Fruit fly (Drosophila melanogaster) whole organism, embryonic: ENCODE results near the gene Tbcc.

Experiments used
- Bdp1 ChIP-seq: fragments of 200-800 bp; sonication (Bioruptor generic); optimal IDR thresholded peaks from 3 replicates; lab custom pipeline; 2016; ENCODE audit warnings: missing biosample characterization, missing genetic modification characterization
- CG11456 ChIP-seq: fragments of 200-800 bp; sonication (Bioruptor generic); IDR thresholded peaks from 3 replicates; pipeline ENCODE4 v1.3.6; 2022; ENCODE audit warnings: missing biosample characterization, missing genetic modification characterization
- CG12391 ChIP-seq: fragments of 200-800 bp; sonication (Bioruptor generic); optimal IDR thresholded peaks from 3 replicates; lab custom pipeline; 2018; ENCODE audit warnings: missing biosample characterization, mild to moderate bottlenecking, missing genetic modification characterization, moderate library complexity
- CG12942 ChIP-seq: fragments of 200-800 bp; sonication (Bioruptor generic); optimal IDR thresholded peaks from 3 replicates; lab custom pipeline; 2016; ENCODE audit warnings: missing biosample characterization, missing genetic modification characterization
- CG1529 ChIP-seq: fragments of 200-800 bp; sonication (Bioruptor generic); optimal IDR thresholded peaks from 3 replicates; lab custom pipeline; 2018; ENCODE audit warnings: missing biosample characterization, missing genetic modification characterization
- CG1603 ChIP-seq: fragments of 200-800 bp; sonication (Bioruptor generic); optimal IDR thresholded peaks from 2 replicates; lab custom pipeline; 2019; ENCODE audit warnings: missing biosample characterization, mild to moderate bottlenecking, missing genetic modification characterization, moderate library complexity
- CG16815 ChIP-seq: fragments of 200-800 bp; sonication (Bioruptor generic); optimal IDR thresholded peaks from 3 replicates; lab custom pipeline; 2017; ENCODE audit warnings: missing biosample characterization, mild to moderate bottlenecking, missing genetic modification characterization
- CG17612 ChIP-seq: fragments of 200-800 bp; sonication (Bioruptor generic); IDR thresholded peaks from 2 replicates; pipeline ENCODE4 v1.3.6; 2022; ENCODE audit warnings: missing biosample characterization, missing genetic modification characterization
- CG17802 ChIP-seq: fragments of 200-800 bp; sonication (Bioruptor generic); optimal IDR thresholded peaks from 2 replicates; lab custom pipeline; 2018; ENCODE audit warnings: missing biosample characterization, mild to moderate bottlenecking, missing genetic modification characterization, moderate library complexity
- CG18764 ChIP-seq: fragments of 200-800 bp; sonication (Bioruptor generic); optimal IDR thresholded peaks from 3 replicates; lab custom pipeline; 2016; ENCODE audit warnings: missing biosample characterization, missing genetic modification characterization
- CG2199 ChIP-seq: fragments of 200-800 bp; sonication (Bioruptor generic); IDR thresholded peaks from 3 replicates; pipeline ENCODE4 v1.3.6; 2022; ENCODE audit warnings: missing biosample characterization, missing genetic modification characterization
- CG32767 ChIP-seq: fragments of 200-800 bp; sonication (Bioruptor generic); IDR thresholded peaks from 2 replicates; pipeline ENCODE4 v1.3.6; 2022; ENCODE audit warnings: missing biosample characterization, missing genetic modification characterization
- CG3726 ChIP-seq: fragments of 200-800 bp; sonication (Bioruptor generic); IDR thresholded peaks from 3 replicates; pipeline ENCODE4, ENCODE4 v1.3.6; 2022; ENCODE audit warnings: missing biosample characterization, missing genetic modification characterization
- CG7357 ChIP-seq: fragments of 200-800 bp; sonication (Bioruptor generic); IDR thresholded peaks from 3 replicates; pipeline ENCODE4 v1.3.6; 2022; ENCODE audit warnings: missing biosample characterization, missing genetic modification characterization
- CG8290 ChIP-seq, 3 experiments: fragments of 200-800 bp; sonication (Bioruptor generic); optimal IDR thresholded peaks; 2 replicates each; lab custom pipeline; 2016 to 2019; ENCODE audit warnings: missing biosample characterization in 3 of 3, missing genetic modification characterization in 3 of 3, mild to moderate bottlenecking in 2 of 3, moderate library complexity in 1 of 3
- CG8765 ChIP-seq: fragments of 200-800 bp; sonication (Bioruptor generic); IDR thresholded peaks from 2 replicates; pipeline ENCODE4 v1.3.6; 2022; ENCODE audit warnings: missing biosample characterization, missing genetic modification characterization
- CHES-1-like ChIP-seq: fragments of 200-800 bp; sonication (Bioruptor generic); optimal IDR thresholded peaks from 2 replicates; lab custom pipeline; 2016; ENCODE audit warnings: missing biosample characterization, missing genetic modification characterization
- Elba2 ChIP-seq: fragments of 200-800 bp; sonication (Bioruptor generic); optimal IDR thresholded peaks from 3 replicates; lab custom pipeline; 2016; ENCODE audit warnings: missing biosample characterization, missing genetic modification characterization
- Fer3 ChIP-seq: fragments of 200-800 bp; sonication (Bioruptor generic); optimal IDR thresholded peaks from 2 replicates; lab custom pipeline; 2018; ENCODE audit warnings: missing biosample characterization, mild to moderate bottlenecking, missing genetic modification characterization, moderate library complexity
- GATAe ChIP-seq: fragments of 200-800 bp; sonication (Bioruptor generic); conservative IDR thresholded peaks from 2 replicates; pipeline ENCODE4 v1.3.6; 2022; ENCODE audit warnings: missing biosample characterization, missing genetic modification characterization
- HLH4C ChIP-seq: fragments of 200-800 bp; sonication (Bioruptor generic); IDR thresholded peaks from 3 replicates; pipeline ENCODE4 v1.3.6; 2022; ENCODE audit warnings: missing biosample characterization, missing genetic modification characterization; ENCODE audit not compliant: partially characterized antibody
- Hsf ChIP-seq: fragments of 200-800 bp; sonication (Bioruptor generic); optimal IDR thresholded peaks from 3 replicates; lab custom pipeline; 2016; ENCODE audit warnings: missing biosample characterization, missing genetic modification characterization
- Med ChIP-seq: fragments of 200-800 bp; sonication (Bioruptor generic); peaks from one replicate; lab custom pipeline; 2016; ENCODE audit warnings: missing biosample characterization, missing genetic modification characterization, mild to moderate bottlenecking, inconsistent platforms, moderate library complexity
- NC2β ChIP-seq: fragments of 200-800 bp; sonication (Bioruptor generic); optimal IDR thresholded peaks from 2 replicates; lab custom pipeline; 2016; ENCODE audit warnings: missing biosample characterization, missing genetic modification characterization
- NfI ChIP-seq: fragments of 200-800 bp; sonication (Bioruptor generic); optimal IDR thresholded peaks from 3 replicates; lab custom pipeline; 2018; ENCODE audit warnings: missing biosample characterization, mild to moderate bottlenecking, missing genetic modification characterization, moderate library complexity
- Scr ChIP-seq: fragments of 200-800 bp; sonication (Bioruptor generic); IDR thresholded peaks from 2 replicates; pipeline ENCODE4 v1.3.6; 2022; ENCODE audit warnings: missing biosample characterization, missing genetic modification characterization; ENCODE audit not compliant: partially characterized antibody
- Stat92E ChIP-seq, 3 experiments: fragments of >200 bp in 2 of 3; fragments of 200-800 bp in 1 of 3; sonication (Bioruptor generic) in 1 of 3; optimal IDR thresholded peaks; 2 replicates each; lab custom pipeline; 2017 to 2019; ENCODE audit warnings: missing biosample characterization in 3 of 3, missing genetic modification characterization in 3 of 3, mild to moderate bottlenecking in 1 of 3, moderate library complexity in 1 of 3
- Vsx1 ChIP-seq: fragments of 200-800 bp; sonication (Bioruptor generic); optimal IDR thresholded peaks from 2 replicates; lab custom pipeline; 2017; ENCODE audit warnings: missing biosample characterization, mild to moderate bottlenecking, missing genetic modification characterization, missing genetic modification reagents
- ap ChIP-seq: fragments of 200-800 bp; sonication (Bioruptor generic); IDR thresholded peaks from 2 replicates; pipeline ENCODE4 v1.3.6; 2022; ENCODE audit warnings: missing biosample characterization, missing genetic modification characterization
- fd64A ChIP-seq: fragments of 200-800 bp; sonication (Bioruptor generic); optimal IDR thresholded peaks from 3 replicates; lab custom pipeline; 2018; ENCODE audit warnings: missing biosample characterization, mild to moderate bottlenecking, missing genetic modification characterization
- grau ChIP-seq: fragments of 200-800 bp; optimal IDR thresholded peaks from 3 replicates; lab custom pipeline; 2019; ENCODE audit warnings: missing biosample characterization, mild to moderate bottlenecking, missing genetic modification characterization, moderate library complexity
- gro ChIP-seq: fragments of 200-800 bp; sonication (Bioruptor generic); optimal IDR thresholded peaks from 2 replicates; lab custom pipeline; 2016; ENCODE audit warnings: missing biosample characterization, missing genetic modification characterization
- ham ChIP-seq: fragments of 200-800 bp; sonication (Bioruptor generic); IDR thresholded peaks from 2 replicates; pipeline ENCODE4 v1.3.6; 2022; ENCODE audit warnings: missing biosample characterization, missing genetic modification characterization
- hbn ChIP-seq: fragments of 200-800 bp; sonication (Bioruptor generic); IDR thresholded peaks from 2 replicates; pipeline ENCODE4 v1.3.6; 2022; ENCODE audit warnings: missing biosample characterization, missing genetic modification characterization; ENCODE audit not compliant: partially characterized antibody
- jigr1 ChIP-seq: fragments of 200-800 bp; sonication (Bioruptor generic); IDR thresholded peaks from 3 replicates; pipeline ENCODE4 v1.3.6; 2022; ENCODE audit warnings: missing biosample characterization, missing genetic modification characterization
- jumu ChIP-seq: fragments of 200-800 bp; sonication (Bioruptor generic); optimal IDR thresholded peaks from 3 replicates; lab custom pipeline; 2016; ENCODE audit warnings: missing biosample characterization, missing genetic modification characterization
- kah ChIP-seq: fragments of 200-800 bp; sonication (Bioruptor generic); optimal IDR thresholded peaks from 2 replicates; lab custom pipeline; 2018; ENCODE audit warnings: missing biosample characterization, mild to moderate bottlenecking, missing genetic modification characterization
- lola ChIP-seq, 3 experiments: fragments of >200 bp in 2 of 3; fragments of 200-800 bp in 1 of 3; sonication (Bioruptor generic) in 1 of 3; optimal IDR thresholded peaks; 2 replicates each; lab custom pipeline; 2017 to 2019; ENCODE audit warnings: missing biosample characterization in 3 of 3, missing genetic modification characterization in 3 of 3, mild to moderate bottlenecking in 1 of 3, moderate library complexity in 1 of 3
- maf-S ChIP-seq: fragments of 200-800 bp; sonication (Bioruptor generic); optimal IDR thresholded peaks from 2 replicates; lab custom pipeline; 2016; ENCODE audit warnings: missing biosample characterization, missing genetic modification characterization
- org-1 ChIP-seq: fragments of 200-800 bp; sonication (Bioruptor generic); optimal IDR thresholded peaks from 2 replicates; lab custom pipeline; 2017; ENCODE audit warnings: missing biosample characterization, missing genetic modification characterization
- pita ChIP-seq: fragments of 200-800 bp; sonication (Bioruptor generic); optimal IDR thresholded peaks from 2 replicates; lab custom pipeline; 2017; ENCODE audit warnings: missing biosample characterization, mild to moderate bottlenecking, missing genetic modification characterization
- ranshi ChIP-seq: fragments of 200-800 bp; sonication (Bioruptor generic); IDR thresholded peaks from 2 replicates; pipeline ENCODE4 v1.3.6; 2022; ENCODE audit warnings: missing biosample characterization, missing genetic modification characterization
- sc ChIP-seq, 3 experiments: fragments of >200 bp in 2 of 3; fragments of 200-800 bp in 1 of 3; sonication (Bioruptor generic) in 1 of 3; optimal IDR thresholded peaks; 2 replicates in 2 of 3; 3 replicates in 1 of 3; lab custom pipeline; 2017; ENCODE audit warnings: mild to moderate bottlenecking in 1 of 3, missing biosample characterization in 1 of 3, missing genetic modification characterization in 1 of 3, missing genetic modification reagents in 1 of 3
- toy ChIP-seq: fragments of 200-800 bp; sonication (Bioruptor generic); IDR thresholded peaks from 2 replicates; pipeline ENCODE4 v1.3.6; 2022; ENCODE audit warnings: missing biosample characterization, missing genetic modification characterization
- twi ChIP-seq: fragments of 200-800 bp; optimal IDR thresholded peaks from 2 replicates; lab custom pipeline; 2019; ENCODE audit warnings: missing biosample characterization, mild to moderate bottlenecking, missing genetic modification characterization, moderate library complexity
- tx ChIP-seq: fragments of 200-800 bp; sonication (Bioruptor generic); optimal IDR thresholded peaks from 2 replicates; lab custom pipeline; 2016; ENCODE audit warnings: missing biosample characterization, missing genetic modification characterization
- wdn ChIP-seq: fragments of 200-800 bp; sonication (Bioruptor generic); IDR thresholded peaks from 2 replicates; pipeline ENCODE4 v1.3.6; 2022; ENCODE audit warnings: missing biosample characterization, missing genetic modification characterization
- wor ChIP-seq: fragments of 200-800 bp; sonication (Bioruptor generic); IDR thresholded peaks from 2 replicates; pipeline ENCODE4 v1.3.6; 2022; ENCODE audit warnings: missing biosample characterization, missing genetic modification characterization
- z ChIP-seq: fragments of 200-800 bp; sonication (Bioruptor generic); IDR thresholded peaks from 3 replicates; pipeline ENCODE4 v1.3.6; 2022; ENCODE audit warnings: missing biosample characterization, missing genetic modification characterization

The Tbcc gene

DNA sequence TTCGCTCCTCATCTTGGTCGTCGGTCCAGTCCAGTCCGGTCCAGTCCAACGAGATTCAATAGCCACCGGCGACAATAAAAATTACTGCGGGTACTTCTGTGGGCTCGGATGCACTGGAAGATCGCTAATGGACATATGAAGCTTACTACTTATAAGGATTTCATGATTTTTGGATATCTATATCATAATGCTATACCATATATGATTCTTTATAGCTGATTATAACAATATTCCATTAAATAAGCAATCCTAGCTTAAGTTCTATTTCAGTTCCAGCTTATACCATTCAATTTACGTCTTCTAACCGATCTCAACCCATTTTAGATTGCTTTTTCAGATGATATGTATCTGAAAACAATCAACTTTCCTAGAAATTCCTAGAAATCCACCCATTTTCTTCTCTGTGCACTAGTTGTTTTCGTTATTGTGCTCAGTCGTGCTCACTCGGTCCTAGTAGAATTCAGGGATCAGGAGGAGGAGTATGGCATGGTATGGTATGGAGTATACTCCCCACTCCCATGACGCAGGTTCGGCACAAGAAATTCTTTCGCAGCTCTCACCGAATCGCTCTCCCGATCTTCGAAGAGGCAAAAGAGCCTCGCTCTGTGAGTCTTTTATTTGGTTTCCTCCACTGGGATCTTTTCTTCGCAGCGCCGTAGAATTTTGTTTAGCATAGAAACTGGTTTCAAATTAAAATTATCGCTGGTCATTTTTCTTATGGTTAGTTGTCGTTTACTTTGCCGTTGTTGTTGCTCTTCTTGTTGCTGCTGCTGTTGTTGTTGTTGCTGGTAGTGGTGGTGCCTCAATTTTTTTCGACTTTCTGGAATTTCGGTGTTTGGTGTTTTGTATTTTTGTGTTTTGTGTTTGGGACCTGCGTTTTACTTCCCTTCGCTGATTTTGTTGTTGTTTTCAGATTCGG, 34.7 kb upstream of the Tbcc start (continued):
- TF ChIP-seq lola (GFP tag; optimal IDR thresholded peaks at IDR 0.05; lab: Kevin White, UChicago), result peak in 1 of 3 experiments; percentile 71
- no peak for TF ChIP-seq jumu (GFP tag; lab: Kevin White, UChicago)
- no peak for TF ChIP-seq CG3726 (GFP tag; lab: Robert Waterston, UW)
- TF ChIP-seq toy, result no peak
- TF ChIP-seq pita (GFP tag; lab: Kevin White, UChicago), result no peak
- TF ChIP-seq grau (tag; lab: Kevin White, UChicago), result no peak
- TF ChIP-seq fd64A (GFP tag; lab: Kevin White, UChicago), result no peak
- no peak for TF ChIP-seq Vsx1
- no peak for TF ChIP-seq jigr1
- TF ChIP-seq CG12942 (GFP tag; lab: Kevin White, UChicago), result no peak
- TF ChIP-seq ham, result no peak
- TF ChIP-seq wor (GFP tag; lab: Robert Waterston, UW), result no peak
- TF ChIP-seq CG1529 (GFP tag; lab: Kevin White, UChicago), result no peak
- no peak for TF ChIP-seq CG11456 (GFP tag; lab: Robert Waterston, UW)
- no peak for TF ChIP-seq Fer3 (tag; lab: Kevin White, UChicago)
- no peak for TF ChIP-seq CHES-1-like (GFP tag; lab: Kevin White, UChicago)
- TF ChIP-seq HLH4C (GFP tag; lab: Robert Waterston, UW), result no peak
- TF ChIP-seq NfI (GFP tag; lab: Kevin White, UChicago), result no peak
- peak; percentile 1 for TF ChIP-seq CG12391 (tag; lab: Kevin White, UChicago)
- no peak for TF ChIP-seq org-1
- no peak for TF ChIP-seq NC2β (GFP tag; lab: Kevin White, UChicago)
- no peak for TF ChIP-seq CG17802 (tag; lab: Kevin White, UChicago)
- TF ChIP-seq wdn (GFP tag; lab: Robert Waterston, UW), result no peak
- no peak for TF ChIP-seq tx (GFP tag; lab: Kevin White, UChicago)
- TF ChIP-seq hbn (GFP tag; lab: Robert Waterston, UW), result no peak
- TF ChIP-seq CG32767 (GFP tag; lab: Robert Waterston, UW), result no peak
- no peak for TF ChIP-seq Stat92E (GFP tag; optimal IDR thresholded peaks at IDR 0.05; lab: Kevin White, UChicago)
- TF ChIP-seq Bdp1 (GFP tag; lab: Kevin White, UChicago), result no peak
- TF ChIP-seq sc (optimal IDR thresholded peaks at IDR 0.05; lab: Kevin White, UChicago), result no peak
- TF ChIP-seq sc (GFP tag; optimal IDR thresholded peaks at IDR 0.05; lab: Kevin White, UChicago), result no peak
- no peak for TF ChIP-seq kah (GFP tag; lab: Kevin White, UChicago)
- no peak for TF ChIP-seq CG2199 (GFP tag; lab: Robert Waterston, UW)
- no peak for TF ChIP-seq CG8765
- TF ChIP-seq CG8290 (GFP tag; optimal IDR thresholded peaks at IDR 0.05; lab: Kevin White, UChicago), result no peak
- TF ChIP-seq CG8290 (tag; optimal IDR thresholded peaks at IDR 0.05; lab: Kevin White, UChicago), result no peak
- no peak for TF ChIP-seq gro
- peak; percentile 2 for TF ChIP-seq Med
- no peak for TF ChIP-seq ap (GFP tag; lab: Robert Waterston, UW)
- no peak for TF ChIP-seq CG1603
- no peak for TF ChIP-seq GATAe (GFP tag; lab: Robert Waterston, UW)
- TF ChIP-seq CG16815 (GFP tag; lab: Kevin White, UChicago), result peak; percentile 27
- no peak for TF ChIP-seq CG17612
- TF ChIP-seq z, result peak; percentile 47; the same call in 1 of the 3 replicates
- TF ChIP-seq twi (tag; lab: Kevin White, UChicago), result no peak
- TF ChIP-seq maf-S, result no peak
- TF ChIP-seq CG18764 (GFP tag; lab: Kevin White, UChicago), result no peak
- no peak for TF ChIP-seq Scr (GFP tag; lab: Robert Waterston, UW)
- TF ChIP-seq Elba2 (GFP tag; lab: Kevin White, UChicago), result no peak
- TF ChIP-seq Hsf, result no peak
- no peak for TF ChIP-seq ranshi (GFP tag; lab: Robert Waterston, UW)
- no peak for TF ChIP-seq CG7357 (GFP tag; lab: Robert Waterston, UW)
